Worm (Caenorhabditis elegans) whole organism, late embryonic: ENCODE data around the gene vha-14.

Experiments
- Y22D7AL.16 ChIP-seq: sonication (generic microtip); optimal IDR thresholded peaks from 2 replicates; lab custom pipeline; 2016; ENCODE audit warnings: missing genetic modification characterization, missing compliant biosample characterization
- elt-2 ChIP-seq: sonication (generic microtip); optimal IDR thresholded peaks from 2 replicates; lab custom pipeline; 2016; ENCODE audit warnings: missing genetic modification reagents, missing genetic modification characterization, missing compliant biosample characterization
- madf-2 ChIP-seq: sonication (generic microtip); optimal IDR thresholded peaks from 2 replicates; lab custom pipeline; 2017; ENCODE audit warnings: missing genetic modification characterization, missing compliant biosample characterization
- mec-3 ChIP-seq: sonication (generic microtip); optimal IDR thresholded peaks from 2 replicates; lab custom pipeline; 2016; ENCODE audit warnings: borderline replicate concordance, missing genetic modification characterization, missing compliant biosample characterization
- pqm-1 ChIP-seq: sonication (generic microtip); optimal IDR thresholded peaks from 2 replicates; lab custom pipeline; 2016; ENCODE audit warnings: missing genetic modification characterization, missing compliant biosample characterization
- sox-4 ChIP-seq: sonication (generic microtip); optimal IDR thresholded peaks from 2 replicates; lab custom pipeline; 2017; ENCODE audit warnings: mild to moderate bottlenecking, missing genetic modification characterization, inconsistent platforms, missing compliant biosample characterization
- tbx-7 ChIP-seq: sonication (generic microtip); optimal IDR thresholded peaks from 2 replicates; lab custom pipeline; 2016; ENCODE audit warnings: missing genotype, missing genetic modification characterization, missing compliant biosample characterization
- unc-3 ChIP-seq, 2 experiments: fragments of 200-800 bp in 1 of 2; sonication (Bioruptor generic) in 1 of 2; sonication (generic microtip) in 1 of 2; conservative IDR thresholded peaks in 1 of 2; optimal IDR thresholded peaks in 1 of 2; 2 replicates each; pipeline versions ENCODE4 v1.3.6 to Lab custom; 2016 to 2022; ENCODE audit warnings: missing compliant biosample characterization in 2 of 2, missing genetic modification characterization in 2 of 2, missing genetic modification reagents in 1 of 2
- zip-5 ChIP-seq: sonication (generic microtip); optimal IDR thresholded peaks from 2 replicates; lab custom pipeline; 2016; ENCODE audit warnings: missing genetic modification characterization, missing compliant biosample characterization

ce11 chrIII:9511055-9511520, 3.2 kb downstream of the vha-14 start, which contains the start of gene F55H2.5:
- TF ChIP-seq pqm-1 (no peak), mec-3 (tag; lab: Kevin White, UChicago) (no peak), madf-2 (no peak), zip-5 (tag; lab: Kevin White, UChicago) (no peak), elt-2 (tag; lab: Kevin White, UChicago) (no peak), unc-3 (GFP tag; conservative IDR thresholded peaks at IDR 0.05; lab: Robert Waterston, UW) (no peak), unc-3 (tag; optimal IDR thresholded peaks at IDR 0.05; lab: Kevin White, UChicago) (no peak), tbx-7 (no peak), sox-4 (no peak), Y22D7AL.16 (tag; lab: Kevin White, UChicago) (no peak)
